Fruit fly (Drosophila melanogaster) whole organism, adult: Measurements from ENCODE around the gene Gr33a.

Experiments used
- CG1620 ChIP-seq: fragments of 200-800 bp; sonication (Bioruptor generic); optimal IDR thresholded peaks from 2 replicates; lab custom pipeline; 2016; ENCODE audit warnings: missing biosample characterization, missing genetic modification characterization
- CG7045 ChIP-seq: fragments of 200-800 bp; sonication (Bioruptor generic); optimal IDR thresholded peaks from 2 replicates; lab custom pipeline; 2017; ENCODE audit warnings: missing biosample characterization, mild to moderate bottlenecking, missing genetic modification characterization
- Clk ChIP-seq: fragments of 200-800 bp; sonication (Bioruptor generic); optimal IDR thresholded peaks from 2 replicates; lab custom pipeline; 2017; ENCODE audit warnings: missing biosample characterization, missing genetic modification characterization
- Crg-1 ChIP-seq: fragments of 200-800 bp; sonication (Bioruptor generic); optimal IDR thresholded peaks from 2 replicates; lab custom pipeline; 2016; ENCODE audit warnings: missing biosample characterization, missing genetic modification characterization
- Hr96 ChIP-seq: fragments of 200-800 bp; sonication (Bioruptor generic); optimal IDR thresholded peaks from 2 replicates; lab custom pipeline; 2016; ENCODE audit warnings: missing biosample characterization, missing genetic modification characterization
- cic ChIP-seq: fragments of 200-800 bp; sonication (Bioruptor generic); optimal IDR thresholded peaks from 2 replicates; lab custom pipeline; 2017; ENCODE audit warnings: missing biosample characterization, mild to moderate bottlenecking, missing genetic modification characterization, moderate library complexity
- kay ChIP-seq: fragments of 200-800 bp; sonication (Bioruptor generic); peaks from one replicate; lab custom pipeline; 2016; ENCODE audit warnings: missing biosample characterization, missing genetic modification characterization, borderline replicate concordance

dm6 chr2L:12134125-12134378, 3.8 kb upstream of the Gr33a start:
- TF ChIP-seq Crg-1 (GFP tag; lab: Kevin White, UChicago): no peak
- no peak for TF ChIP-seq CG1620 (GFP tag; lab: Kevin White, UChicago)
- TF ChIP-seq Clk (GFP tag; lab: Kevin White, UChicago): no peak
- no peak for TF ChIP-seq CG7045
- TF ChIP-seq Hr96 (GFP tag; lab: Kevin White, UChicago): no peak
- TF ChIP-seq cic (GFP tag; lab: Kevin White, UChicago): no peak
- no peak for TF ChIP-seq kay (GFP tag; lab: Kevin White, UChicago)
